Fruit fly (Drosophila melanogaster): ENCODE results near the gene CG17327.
A peak's percentile ranks its signal among the peaks of the same experiment; 100 is the strongest.

dm6 chr3R:12974447-12974846 is 23.1 kb downstream of the CG17327 start:
- peak; percentile 10 for TF ChIP-seq CG34406 (GFP tag; optimal IDR thresholded peaks at IDR 0.05)
- TF ChIP-seq Eip75B (GFP tag; optimal IDR thresholded peaks at IDR 0.05) = no peak
- TF ChIP-seq CG8632 (GFP tag; optimal IDR thresholded peaks at IDR 0.05) = peak; percentile 30
- TF ChIP-seq CG6854 (GFP tag; optimal IDR thresholded peaks at IDR 0.05) = no peak
- peak; percentile 24 for TF ChIP-seq acj6 (GFP tag; optimal IDR thresholded peaks at IDR 0.05)
- no peak for TF ChIP-seq CG6808 (GFP tag; optimal IDR thresholded peaks at IDR 0.05)
- 0 out of 3 replicates have a peak, but pooled peaks have one; percentile 23 for TF ChIP-seq eg (GFP tag; IDR thresholded peaks at IDR 0.05)
- TF ChIP-seq CG3919 (GFP tag; optimal IDR thresholded peaks at IDR 0.05) = peak; percentile 55
- TF ChIP-seq Blimp-1 (GFP tag; optimal IDR thresholded peaks at IDR 0.05) = peak; percentile 89
